Worm (Caenorhabditis elegans): ENCODE measurements around the gene acs-17.

The acs-17 gene

ce11 chrX:5944488-5944887 is at the start of gene acs-17:
Gene acs-17 (minus strand): TSS chrX:5944510.
- TF ChIP-seq mab-5 (tag; optimal IDR thresholded peaks at IDR 0.05), result no peak
- TF ChIP-seq ceh-83 (GFP tag; optimal IDR thresholded peaks at IDR 0.05), result no peak
- TF ChIP-seq cnd-1 (tag; optimal IDR thresholded peaks at IDR 0.05), result no peak

ce11 chrX:5994004-5994403 is 49.7 kb upstream of the acs-17 start:
- TF ChIP-seq ces-1 (GFP tag; optimal IDR thresholded peaks at IDR 0.05) (peak; percentile 6), ham-2 (GFP tag; optimal IDR thresholded peaks at IDR 0.05) (peak; percentile 62), drap-1 (GFP tag; optimal IDR thresholded peaks at IDR 0.05) (no peak)

ce11 chrX:5992770-5993169 is 48.5 kb upstream of the acs-17 start, which contains the start of gene F22F4.5:
Gene F22F4.5 (minus strand): TSS chrX:5992870.
- TF ChIP-seq ceh-83 (GFP tag; optimal IDR thresholded peaks at IDR 0.05) (no peak), unc-120 (tag; optimal IDR thresholded peaks at IDR 0.05; ENCODE audit: poor library complexity, severe bottlenecking) (no peak), M03D4.4 (tag; optimal IDR thresholded peaks at IDR 0.05) (no peak), bed-3 (GFP tag; optimal IDR thresholded peaks at IDR 0.05) (no peak), flh-1 (GFP tag; optimal IDR thresholded peaks at IDR 0.05) (no peak), tbx-8 (GFP tag; optimal IDR thresholded peaks at IDR 0.05) (no peak), mep-1 (tag; optimal IDR thresholded peaks at IDR 0.05) (no peak), nhr-12 (tag; optimal IDR thresholded peaks at IDR 0.05) (no peak), elt-3 (tag; optimal IDR thresholded peaks at IDR 0.05) (no peak), ham-2 (GFP tag; optimal IDR thresholded peaks at IDR 0.05) (no peak), nhr-28 (tag; optimal IDR thresholded peaks at IDR 0.05) (no peak), sptf-1 (tag; optimal IDR thresholded peaks at IDR 0.05) (no peak), lsy-2 (tag; optimal IDR thresholded peaks at IDR 0.05) (no peak), mls-2 (tag; optimal IDR thresholded peaks at IDR 0.05) (no peak), ces-1 (GFP tag; optimal IDR thresholded peaks at IDR 0.05) (no peak), lin-32 (GFP tag; optimal IDR thresholded peaks at IDR 0.05) (no peak), zip-8 (tag; optimal IDR thresholded peaks at IDR 0.05) (no peak), unc-39 (tag; optimal IDR thresholded peaks at IDR 0.05) (no peak)

- TF ChIP-seq unc-39 (tag; optimal IDR thresholded peaks at IDR 0.05) (no peak), nhr-12 (tag; optimal IDR thresholded peaks at IDR 0.05) (no peak), unc-62 (GFP tag; optimal IDR thresholded peaks at IDR 0.05) (no peak), mep-1 (tag; optimal IDR thresholded peaks at IDR 0.05) (no peak), nhr-76 (tag; optimal IDR thresholded peaks at IDR 0.05) (no peak), lin-13 (tag; optimal IDR thresholded peaks at IDR 0.05) (no peak), nhr-28 (tag; optimal IDR thresholded peaks at IDR 0.05) (no peak), flh-1 (GFP tag; optimal IDR thresholded peaks at IDR 0.05) (no peak), sem-2 (GFP tag; optimal IDR thresholded peaks at IDR 0.05) (no peak)
These were observed 43.6 kb upstream of the acs-17 start for ce11 chrX:5987910-5988309.

- TF ChIP-seq cnd-1 (tag; optimal IDR thresholded peaks at IDR 0.05) (no peak), mls-2 (tag; optimal IDR thresholded peaks at IDR 0.05) (no peak), tbx-8 (GFP tag; optimal IDR thresholded peaks at IDR 0.05) (no peak), flh-1 (GFP tag; optimal IDR thresholded peaks at IDR 0.05) (no peak), ztf-11 (tag; optimal IDR thresholded peaks at IDR 0.05) (no peak), snpc-4 (tag; optimal IDR thresholded peaks at IDR 0.05) (no peak), mep-1 (tag; optimal IDR thresholded peaks at IDR 0.05) (no peak), sem-2 (GFP tag; optimal IDR thresholded peaks at IDR 0.05) (no peak), nhr-76 (tag; optimal IDR thresholded peaks at IDR 0.05) (no peak), M03D4.4 (tag; optimal IDR thresholded peaks at IDR 0.05) (no peak), hlh-1 (tag; optimal IDR thresholded peaks at IDR 0.05) (no peak), unc-62 (GFP tag; optimal IDR thresholded peaks at IDR 0.05) (no peak), zip-8 (tag; optimal IDR thresholded peaks at IDR 0.05) (no peak), ham-2 (GFP tag; optimal IDR thresholded peaks at IDR 0.05) (no peak), nhr-28 (tag; optimal IDR thresholded peaks at IDR 0.05) (no peak), pha-4 (tag; optimal IDR thresholded peaks at IDR 0.05) (no peak), ceh-39 (tag; optimal IDR thresholded peaks at IDR 0.05) (no peak), drap-1 (GFP tag; optimal IDR thresholded peaks at IDR 0.05) (no peak)
These were observed 41.4 kb upstream of the acs-17 start for ce11 chrX:5985720-5986119.

- peak; percentile 80 for TF ChIP-seq hlh-1 (tag; optimal IDR thresholded peaks at IDR 0.05)
- peak; percentile 33 for TF ChIP-seq pha-4 (tag; optimal IDR thresholded peaks at IDR 0.05)
- TF ChIP-seq lin-13 (tag; optimal IDR thresholded peaks at IDR 0.05), result peak; percentile 51
- TF ChIP-seq nhr-12 (tag; optimal IDR thresholded peaks at IDR 0.05), result peak; percentile 11
- TF ChIP-seq sem-2 (GFP tag; optimal IDR thresholded peaks at IDR 0.05), result no peak
- TF ChIP-seq nhr-28 (tag; optimal IDR thresholded peaks at IDR 0.05), result no peak
- no peak for TF ChIP-seq ceh-43 (GFP tag; optimal IDR thresholded peaks at IDR 0.05)
- TF ChIP-seq mls-2 (tag; optimal IDR thresholded peaks at IDR 0.05), result peak; percentile 76
- no peak for TF ChIP-seq elt-3 (tag; optimal IDR thresholded peaks at IDR 0.05)
- TF ChIP-seq sptf-1 (tag; optimal IDR thresholded peaks at IDR 0.05), result peak; percentile 75
- TF ChIP-seq cnd-1 (tag; optimal IDR thresholded peaks at IDR 0.05), result no peak
- peak; percentile 70 for TF ChIP-seq ces-1 (GFP tag; optimal IDR thresholded peaks at IDR 0.05)
- no peak for TF ChIP-seq blmp-1 (tag; optimal IDR thresholded peaks at IDR 0.05)
- TF ChIP-seq lin-32 (GFP tag; optimal IDR thresholded peaks at IDR 0.05), result no peak
- TF ChIP-seq unc-120 (tag; optimal IDR thresholded peaks at IDR 0.05; ENCODE audit: poor library complexity, severe bottlenecking), result peak; percentile 80
- TF ChIP-seq nhr-237 (tag; optimal IDR thresholded peaks at IDR 0.05), result peak; percentile 85
- TF ChIP-seq ham-2 (GFP tag; optimal IDR thresholded peaks at IDR 0.05), result peak; percentile 95
- TF ChIP-seq lsy-2 (tag; optimal IDR thresholded peaks at IDR 0.05), result peak; percentile 51
- TF ChIP-seq mep-1 (tag; optimal IDR thresholded peaks at IDR 0.05), result peak; percentile 85
- TF ChIP-seq drap-1 (GFP tag; optimal IDR thresholded peaks at IDR 0.05), result peak; percentile 62
- no peak for TF ChIP-seq zip-8 (tag; optimal IDR thresholded peaks at IDR 0.05)
- peak; percentile 55 for TF ChIP-seq unc-62 (GFP tag; optimal IDR thresholded peaks at IDR 0.05)
- no peak for TF ChIP-seq tbx-8 (GFP tag; optimal IDR thresholded peaks at IDR 0.05)
- TF ChIP-seq ceh-83 (GFP tag; optimal IDR thresholded peaks at IDR 0.05), result no peak
- no peak for TF ChIP-seq flh-1 (GFP tag; optimal IDR thresholded peaks at IDR 0.05)
These were observed 40.3 kb upstream of the acs-17 start, which contains the start of gene klp-13 for ce11 chrX:5984581-5985039. Gene klp-13 (plus strand): TSS chrX:5984989.
